Fruit fly (Drosophila melanogaster): ENCODE measurements around the gene Pgant35A.

Pgant35A gene

DNA sequence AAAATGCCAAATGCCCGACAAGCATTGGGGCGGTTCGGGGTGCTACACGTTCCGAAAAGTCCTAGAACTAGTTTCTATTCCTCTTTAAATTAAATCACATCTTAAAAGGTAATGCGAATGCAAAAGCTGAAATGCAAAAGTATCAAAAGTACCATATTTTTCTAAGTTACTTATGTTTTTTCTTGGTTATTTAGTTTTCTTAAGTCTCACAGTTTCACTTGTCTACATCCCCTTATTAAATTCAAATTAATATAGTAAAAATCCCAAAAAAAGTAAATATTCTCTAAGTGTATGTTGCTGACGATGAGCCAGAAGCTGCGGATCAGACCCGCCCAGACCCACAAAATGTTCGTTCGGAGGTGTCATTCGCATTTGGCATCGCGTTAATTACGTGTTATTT, 41.6 kb downstream of the Pgant35A start (continued):
- TF ChIP-seq Ets96B (tag; optimal IDR thresholded peaks at IDR 0.05): peak; percentile 22
- TF ChIP-seq fd59A (GFP tag; optimal IDR thresholded peaks at IDR 0.05): no peak
- TF ChIP-seq svp (GFP tag): peak; percentile 64
- no peak for TF ChIP-seq CG6854 (GFP tag; optimal IDR thresholded peaks at IDR 0.05)
- peak; percentile 27 for TF ChIP-seq OdsH (GFP tag; optimal IDR thresholded peaks at IDR 0.05)
- no peak for TF ChIP-seq Hr38 (GFP tag; optimal IDR thresholded peaks at IDR 0.05)
- peak; percentile 23 for TF ChIP-seq spab (GFP tag; optimal IDR thresholded peaks at IDR 0.05)
- TF ChIP-seq dsx (GFP tag; optimal IDR thresholded peaks at IDR 0.05; ENCODE audit: poor library complexity, severe bottlenecking): peak; percentile 8
- TF ChIP-seq CG3032 (tag; optimal IDR thresholded peaks at IDR 0.05): peak; percentile 49
- TF ChIP-seq CG6276 (GFP tag; optimal IDR thresholded peaks at IDR 0.05): no peak
- peak; percentile 14 for TF ChIP-seq pdm3 (GFP tag; optimal IDR thresholded peaks at IDR 0.05)
- peak; percentile 26 for TF ChIP-seq CG11762 (GFP tag; optimal IDR thresholded peaks at IDR 0.05; ENCODE audit: insufficient read depth)
- TF ChIP-seq CG6163 (GFP tag; IDR thresholded peaks at IDR 0.05): no peak
- peak; percentile 83 for TF ChIP-seq Eip78C (GFP tag)
- TF ChIP-seq Sox15 (GFP tag; optimal IDR thresholded peaks at IDR 0.05): no peak
- TF ChIP-seq Sox14 (GFP tag; optimal IDR thresholded peaks at IDR 0.05): no peak
- peak; percentile 25 for TF ChIP-seq CG32006 (GFP tag; optimal IDR thresholded peaks at IDR 0.05)
- TF ChIP-seq Eip75B (GFP tag; optimal IDR thresholded peaks at IDR 0.05): peak; percentile 23
- peak; percentile 52 for TF ChIP-seq CG31627 (GFP tag; optimal IDR thresholded peaks at IDR 0.05)
- 0 out of 2 replicates have a peak, but pooled peaks have one; percentile 10 for TF ChIP-seq Gug (GFP tag; IDR thresholded peaks at IDR 0.05)
- TF ChIP-seq CG9139 (GFP tag; optimal IDR thresholded peaks at IDR 0.05): no peak

DNA sequence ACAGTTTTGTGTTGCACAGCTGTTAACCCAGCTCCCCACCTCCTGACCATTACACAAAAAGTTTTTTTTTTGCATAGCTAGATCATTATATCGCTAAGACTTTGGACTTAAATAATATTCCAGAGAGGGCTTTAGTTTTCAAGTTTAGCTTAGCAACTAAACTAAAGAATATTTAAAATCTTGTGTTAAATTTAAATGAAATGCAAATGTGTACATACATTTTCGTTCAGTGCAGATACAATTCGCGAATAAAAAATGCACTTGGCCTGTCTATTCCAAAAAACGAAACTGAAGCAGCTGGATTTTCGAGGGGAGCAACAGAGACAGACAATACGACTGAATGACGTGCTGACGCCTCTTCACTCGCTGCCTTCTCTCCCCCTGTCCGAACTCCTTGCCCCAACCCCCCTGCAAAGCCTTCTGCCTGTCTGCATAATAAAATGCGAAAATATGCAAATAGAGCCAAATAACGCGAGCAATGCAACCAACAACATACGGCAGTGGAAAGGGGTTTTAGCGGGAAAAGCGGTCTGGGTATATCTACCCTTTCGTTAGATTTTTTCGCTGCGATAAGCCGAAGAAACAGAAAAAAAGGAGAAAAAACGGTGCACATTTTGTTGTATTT, 42.7 kb downstream of the Pgant35A start:
- TF ChIP-seq salr (GFP tag; optimal IDR thresholded peaks at IDR 0.05) (peak in 1 of 2 experiments; percentile 9), CG32006 (GFP tag; optimal IDR thresholded peaks at IDR 0.05) (peak; percentile 17), CG6163 (GFP tag; IDR thresholded peaks at IDR 0.05) (0 out of 3 replicates have a peak, but pooled peaks have one; percentile 22), OdsH (GFP tag; optimal IDR thresholded peaks at IDR 0.05) (peak; percentile 6), CG7368 (GFP tag; optimal IDR thresholded peaks at IDR 0.05) (no peak), CG4318 (GFP tag; optimal IDR thresholded peaks at IDR 0.05) (peak; percentile 24), Hr39 (GFP tag; optimal IDR thresholded peaks at IDR 0.05) (peak; percentile 12), CG3032 (tag; optimal IDR thresholded peaks at IDR 0.05) (peak; percentile 13), CG34406 (GFP tag; optimal IDR thresholded peaks at IDR 0.05) (no peak), lz (GFP tag; optimal IDR thresholded peaks at IDR 0.05) (no peak), CG3919 (GFP tag; optimal IDR thresholded peaks at IDR 0.05) (peak; percentile 27), Eip78C (GFP tag) (peak; percentile 54), CG10669 (GFP tag; optimal IDR thresholded peaks at IDR 0.05) (peak; percentile 5), Hr4 (GFP tag; optimal IDR thresholded peaks at IDR 0.05) (peak; percentile 38), CG8319 (GFP tag; optimal IDR thresholded peaks at IDR 0.05) (no peak), achi (GFP tag; optimal IDR thresholded peaks at IDR 0.05) (no peak), Met (GFP tag; optimal IDR thresholded peaks at IDR 0.05) (peak; percentile 17), Ets96B (tag; optimal IDR thresholded peaks at IDR 0.05) (peak; percentile 4), CG15336 (GFP tag; IDR thresholded peaks at IDR 0.05) (peak; percentile 39; the same call in 1 of the 2 replicates), eg (GFP tag; IDR thresholded peaks at IDR 0.05) (peak; percentile 48; the same call in 1 of the 3 replicates)

DNA sequence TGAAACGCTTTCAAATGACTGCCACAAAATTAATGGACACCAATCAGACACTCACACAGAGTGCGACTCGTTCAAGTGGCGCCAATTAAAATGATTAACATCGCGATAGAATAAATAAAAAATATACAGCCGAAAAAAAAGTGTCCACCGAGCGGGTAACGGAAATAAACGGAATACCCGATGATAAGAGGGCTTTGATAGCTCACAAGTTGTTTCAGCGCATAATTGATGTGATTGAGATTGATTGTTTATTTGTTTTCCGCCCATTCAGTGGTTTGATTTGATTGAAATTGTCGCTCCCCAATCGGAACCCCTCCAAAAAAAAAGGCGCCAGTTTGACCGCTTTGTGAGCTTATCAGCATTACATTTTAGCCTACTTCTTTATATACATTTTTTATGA, 44.5 kb downstream of the Pgant35A start:
- peak; percentile 21 for TF ChIP-seq fkh (GFP tag; optimal IDR thresholded peaks at IDR 0.05)
- TF ChIP-seq ss (GFP tag; optimal IDR thresholded peaks at IDR 0.05): no peak
- peak; percentile 60 for TF ChIP-seq svp (GFP tag)
- no peak for TF ChIP-seq CG6163 (GFP tag; IDR thresholded peaks at IDR 0.05)
- TF ChIP-seq Gug (GFP tag; IDR thresholded peaks at IDR 0.05): no peak
- no peak for TF ChIP-seq Hr4 (GFP tag; optimal IDR thresholded peaks at IDR 0.05)
- TF ChIP-seq Hr38 (GFP tag; optimal IDR thresholded peaks at IDR 0.05): no peak
- TF ChIP-seq acj6 (GFP tag; optimal IDR thresholded peaks at IDR 0.05): no peak
- TF ChIP-seq CG6792 (GFP tag; optimal IDR thresholded peaks at IDR 0.05): no peak
- no peak for TF ChIP-seq Met (GFP tag; optimal IDR thresholded peaks at IDR 0.05)
- TF ChIP-seq CG1621 (tag; optimal IDR thresholded peaks at IDR 0.05): no peak
- TF ChIP-seq CG11762 (GFP tag; optimal IDR thresholded peaks at IDR 0.05; ENCODE audit: insufficient read depth): no peak
- no peak for TF ChIP-seq CG7368 (GFP tag; optimal IDR thresholded peaks at IDR 0.05)
